Fruit fly (Drosophila melanogaster) whole organism, embryonic: ENCODE results near the gene CG31131.
A peak's percentile ranks its signal among the peaks of the same experiment; 100 is the strongest.

Source experiments
- Aef1 ChIP-seq: fragments of 200-800 bp; sonication (Bioruptor generic); IDR thresholded peaks from 3 replicates; pipeline ENCODE4 v1.3.6; 2022; ENCODE audit warnings: missing biosample characterization, missing genetic modification characterization
- Awh ChIP-seq: fragments of 200-800 bp; sonication (Bioruptor generic); IDR thresholded peaks from 2 replicates; pipeline ENCODE4, ENCODE4 v1.3.6; 2022; ENCODE audit warnings: missing biosample characterization, missing genetic modification characterization
- BtbVII ChIP-seq: fragments of 200-800 bp; sonication (Bioruptor generic); optimal IDR thresholded peaks from 3 replicates; lab custom pipeline; 2017; ENCODE audit warnings: missing biosample characterization, mild to moderate bottlenecking, missing genetic modification characterization
- CG10209 ChIP-seq: fragments of 200-800 bp; sonication (Bioruptor generic); optimal IDR thresholded peaks from 3 replicates; lab custom pipeline; 2017; ENCODE audit warnings: missing biosample characterization, mild to moderate bottlenecking, missing genetic modification characterization, missing genetic modification reagents
- CG10274 ChIP-seq: fragments of 200-800 bp; sonication (Bioruptor generic); optimal IDR thresholded peaks from 3 replicates; lab custom pipeline; 2017; ENCODE audit warnings: missing biosample characterization, mild to moderate bottlenecking, missing genetic modification characterization
- CG10654 ChIP-seq: fragments of 200-800 bp; sonication (Bioruptor generic); optimal IDR thresholded peaks from 2 replicates; lab custom pipeline; 2016; ENCODE audit warnings: missing biosample characterization, missing genetic modification characterization
- CG11247 ChIP-seq: fragments of 200-800 bp; sonication (Bioruptor generic); IDR thresholded peaks from 2 replicates; pipeline ENCODE4 v1.3.6; 2022; ENCODE audit warnings: missing biosample characterization, missing genetic modification characterization
- CG11504 ChIP-seq: fragments of 200-800 bp; sonication (Bioruptor generic); optimal IDR thresholded peaks from 3 replicates; lab custom pipeline; 2019; ENCODE audit warnings: missing biosample characterization, mild to moderate bottlenecking, missing genetic modification characterization, moderate library complexity
- CG12104 ChIP-seq: fragments of 200-800 bp; sonication (Bioruptor generic); optimal IDR thresholded peaks from 3 replicates; lab custom pipeline; 2016; ENCODE audit warnings: missing biosample characterization, missing genetic modification characterization
- CG12659 ChIP-seq: fragments of 200-800 bp; sonication (Bioruptor generic); optimal IDR thresholded peaks from 3 replicates; lab custom pipeline; 2017; ENCODE audit warnings: mild to moderate bottlenecking, missing biosample characterization, missing genetic modification reagents, missing genetic modification characterization
- CG14667 ChIP-seq: fragments of 200-800 bp; sonication (Bioruptor generic); IDR thresholded peaks from 2 replicates; pipeline ENCODE4 v1.3.6; 2022; ENCODE audit warnings: missing biosample characterization, missing genetic modification characterization
- CG17361 ChIP-seq: fragments of 200-800 bp; sonication (Bioruptor generic); IDR thresholded peaks from 3 replicates; pipeline ENCODE4 v1.3.6; 2022; ENCODE audit warnings: missing biosample characterization, missing genetic modification characterization
- CG17612 ChIP-seq: fragments of 200-800 bp; sonication (Bioruptor generic); IDR thresholded peaks from 2 replicates; pipeline ENCODE4 v1.3.6; 2022; ENCODE audit warnings: missing biosample characterization, missing genetic modification characterization
- CG1792 ChIP-seq: fragments of 200-800 bp; sonication (Bioruptor generic); optimal IDR thresholded peaks from 2 replicates; lab custom pipeline; 2016; ENCODE audit warnings: missing biosample characterization, missing genetic modification characterization
- CG30020 ChIP-seq: fragments of 200-800 bp; optimal IDR thresholded peaks from 2 replicates; lab custom pipeline; 2019; ENCODE audit warnings: missing biosample characterization, mild to moderate bottlenecking, missing genetic modification characterization, moderate library complexity
- CG32532 ChIP-seq: fragments of 200-800 bp; sonication (Bioruptor generic); IDR thresholded peaks from 2 replicates; pipeline ENCODE4 v1.3.6; 2022; ENCODE audit warnings: missing biosample characterization, missing genetic modification characterization
- CG3281 ChIP-seq: fragments of 200-800 bp; sonication (Bioruptor generic); optimal IDR thresholded peaks from 3 replicates; lab custom pipeline; 2017; ENCODE audit warnings: missing biosample characterization, mild to moderate bottlenecking, missing genetic modification characterization
- CG33213 ChIP-seq: fragments of 200-800 bp; sonication (Bioruptor generic); optimal IDR thresholded peaks from 3 replicates; lab custom pipeline; 2016; ENCODE audit warnings: missing biosample characterization, missing genetic modification characterization
- CG3838 ChIP-seq: fragments of 200-800 bp; sonication (Bioruptor generic); optimal IDR thresholded peaks from 3 replicates; lab custom pipeline; 2016; ENCODE audit warnings: missing biosample characterization, missing genetic modification characterization
- CG43689 ChIP-seq: fragments of 200-800 bp; sonication (Bioruptor generic); IDR thresholded peaks from 2 replicates; pipeline ENCODE4 v1.3.6; 2022; ENCODE audit warnings: missing biosample characterization, missing genetic modification characterization
- CG5180 ChIP-seq: fragments of 200-800 bp; sonication (Bioruptor generic); optimal IDR thresholded peaks from 3 replicates; lab custom pipeline; 2017; ENCODE audit warnings: missing biosample characterization, missing genetic modification characterization, mild to moderate bottlenecking, moderate library complexity, missing genetic modification reagents
- CG7963 ChIP-seq: fragments of 200-800 bp; sonication (Bioruptor generic); IDR thresholded peaks from 3 replicates; pipeline ENCODE4 v1.3.6; 2022; ENCODE audit warnings: missing biosample characterization, missing genetic modification characterization; ENCODE audit not compliant: partially characterized antibody
- CG8944 ChIP-seq: fragments of 200-800 bp; sonication (Bioruptor generic); optimal IDR thresholded peaks from 3 replicates; lab custom pipeline; 2016; ENCODE audit warnings: missing biosample characterization, missing genetic modification characterization
- CG9797 ChIP-seq: fragments of 200-800 bp; sonication (Bioruptor generic); optimal IDR thresholded peaks from 3 replicates; lab custom pipeline; 2018; ENCODE audit warnings: missing biosample characterization, mild to moderate bottlenecking, missing genetic modification characterization
- Dbx ChIP-seq: fragments of 200-800 bp; sonication (Bioruptor generic); IDR thresholded peaks from 3 replicates; pipeline ENCODE4 v1.3.6; 2022; ENCODE audit warnings: missing biosample characterization, missing genetic modification characterization
- Eip74EF ChIP-seq, 2 experiments: fragments of 200-800 bp in 1 of 2; fragments of >200 bp in 1 of 2; sonication (Bioruptor generic) in 1 of 2; optimal IDR thresholded peaks; 2 replicates each; lab custom pipeline; 2017 to 2019; ENCODE audit warnings: missing biosample characterization in 2 of 2, missing genetic modification characterization in 2 of 2, mild to moderate bottlenecking in 1 of 2, moderate library complexity in 1 of 2
- Ets97D ChIP-seq: fragments of 200-800 bp; sonication (Bioruptor generic); optimal IDR thresholded peaks from 3 replicates; lab custom pipeline; 2016; ENCODE audit warnings: missing biosample characterization, missing genetic modification characterization
- Gsc ChIP-seq: fragments of 200-800 bp; sonication (Bioruptor generic); IDR thresholded peaks from 2 replicates; pipeline ENCODE4 v1.3.6; 2022; ENCODE audit warnings: missing biosample characterization, missing genetic modification characterization
- Hr3 ChIP-seq: fragments of 200-800 bp; sonication (Bioruptor generic); optimal IDR thresholded peaks from 3 replicates; lab custom pipeline; 2016; ENCODE audit warnings: missing biosample characterization, missing genetic modification characterization
- Med ChIP-seq: fragments of 200-800 bp; sonication (Bioruptor generic); peaks from one replicate; lab custom pipeline; 2016; ENCODE audit warnings: missing biosample characterization, missing genetic modification characterization, mild to moderate bottlenecking, inconsistent platforms, moderate library complexity
- Meics ChIP-seq: fragments of 200-800 bp; sonication (Bioruptor generic); optimal IDR thresholded peaks from 2 replicates; lab custom pipeline; 2017; ENCODE audit warnings: missing biosample characterization, mild to moderate bottlenecking, missing genetic modification characterization
- Pdp1 ChIP-seq, 2 experiments: fragments of 200-800 bp; sonication (Bioruptor generic); optimal IDR thresholded peaks; 3 replicates each; lab custom pipeline; 2016; ENCODE audit warnings: missing biosample characterization in 2 of 2, missing genetic modification characterization in 2 of 2, mild to moderate bottlenecking in 1 of 2, moderate library complexity in 1 of 2
- Usf ChIP-seq: fragments of 200-800 bp; sonication (Bioruptor generic); optimal IDR thresholded peaks from 2 replicates; lab custom pipeline; 2017; ENCODE audit warnings: missing genotype, missing biosample characterization, missing genetic modification characterization
- cad ChIP-seq: fragments of >200 bp; optimal IDR thresholded peaks from 2 replicates; lab custom pipeline; 2017; ENCODE audit warnings: missing biosample characterization, missing genetic modification characterization
- cas ChIP-seq: fragments of 200-800 bp; sonication (Bioruptor generic); IDR thresholded peaks from 2 replicates; pipeline ENCODE4 v1.3.6; 2022; ENCODE audit warnings: missing biosample characterization, missing genetic modification characterization
- chn ChIP-seq: fragments of 200-800 bp; sonication (Bioruptor generic); optimal IDR thresholded peaks from 2 replicates; lab custom pipeline; 2016; ENCODE audit warnings: missing biosample characterization, missing genetic modification characterization
- corto ChIP-seq: fragments of 200-800 bp; sonication (Bioruptor generic); optimal IDR thresholded peaks from 2 replicates; lab custom pipeline; 2016; ENCODE audit warnings: missing biosample characterization, mild to moderate bottlenecking, missing genetic modification characterization, moderate library complexity
- dati ChIP-seq: fragments of 200-800 bp; sonication (Bioruptor generic); IDR thresholded peaks from 2 replicates; pipeline ENCODE4 v1.3.6; 2022; ENCODE audit warnings: missing biosample characterization, missing genetic modification characterization
- dmrt99B ChIP-seq: fragments of 200-800 bp; sonication (Bioruptor generic); optimal IDR thresholded peaks from 2 replicates; lab custom pipeline; 2018; ENCODE audit warnings: missing biosample characterization, mild to moderate bottlenecking, missing genetic modification characterization, moderate library complexity
- fd64A ChIP-seq: fragments of 200-800 bp; sonication (Bioruptor generic); optimal IDR thresholded peaks from 3 replicates; lab custom pipeline; 2018; ENCODE audit warnings: missing biosample characterization, mild to moderate bottlenecking, missing genetic modification characterization
- fru ChIP-seq: fragments of >200 bp; optimal IDR thresholded peaks from 2 replicates; lab custom pipeline; 2017
- fu2 ChIP-seq: fragments of 200-800 bp; sonication (Bioruptor generic); optimal IDR thresholded peaks from 2 replicates; lab custom pipeline; 2016; ENCODE audit warnings: missing biosample characterization, missing genetic modification characterization
- gsb-n ChIP-seq: fragments of 200-800 bp; sonication (Bioruptor generic); optimal IDR thresholded peaks from 3 replicates; lab custom pipeline; 2018; ENCODE audit warnings: missing biosample characterization, mild to moderate bottlenecking, missing genetic modification characterization
- hb ChIP-seq: fragments of 200-800 bp; sonication (Bioruptor generic); IDR thresholded peaks from 3 replicates; pipeline ENCODE4 v1.3.6; 2022; ENCODE audit warnings: missing biosample characterization, missing genetic modification characterization; ENCODE audit not compliant: partially characterized antibody
- her ChIP-seq: fragments of 200-800 bp; sonication (Bioruptor generic); optimal IDR thresholded peaks from 2 replicates; lab custom pipeline; 2016; ENCODE audit warnings: missing biosample characterization, missing genetic modification characterization
- luna ChIP-seq: fragments of 200-800 bp; sonication (Bioruptor generic); optimal IDR thresholded peaks from 2 replicates; lab custom pipeline; 2016; ENCODE audit warnings: missing biosample characterization, missing genetic modification characterization
- maf-S ChIP-seq: fragments of 200-800 bp; sonication (Bioruptor generic); optimal IDR thresholded peaks from 2 replicates; lab custom pipeline; 2016; ENCODE audit warnings: missing biosample characterization, missing genetic modification characterization
- prd ChIP-seq, 3 experiments: fragments of >200 bp in 2 of 3; fragments of 200-800 bp in 1 of 3; sonication (Bioruptor generic) in 1 of 3; optimal IDR thresholded peaks in 2 of 3; IDR thresholded peaks in 1 of 3; 2 replicates in 2 of 3; 3 replicates in 1 of 3; pipeline versions ENCODE4 v1.3.6 to Lab custom; 2017 to 2022; ENCODE audit warnings: missing biosample characterization in 1 of 3, missing genetic modification characterization in 1 of 3
- sqz ChIP-seq: fragments of 200-800 bp; sonication (Bioruptor generic); optimal IDR thresholded peaks from 3 replicates; lab custom pipeline; 2018; ENCODE audit warnings: missing biosample characterization, mild to moderate bottlenecking, missing genetic modification characterization
- tll ChIP-seq, 2 experiments: fragments of 200-800 bp in 1 of 2; fragments of >200 bp in 1 of 2; sonication (Bioruptor generic) in 1 of 2; optimal IDR thresholded peaks; 2 replicates each; lab custom pipeline; 2017 to 2019; ENCODE audit warnings: missing biosample characterization in 2 of 2, missing genetic modification characterization in 2 of 2, mild to moderate bottlenecking in 1 of 2, moderate library complexity in 1 of 2
- toy ChIP-seq: fragments of 200-800 bp; sonication (Bioruptor generic); IDR thresholded peaks from 2 replicates; pipeline ENCODE4 v1.3.6; 2022; ENCODE audit warnings: missing biosample characterization, missing genetic modification characterization

CG31131 gene

DNA sequence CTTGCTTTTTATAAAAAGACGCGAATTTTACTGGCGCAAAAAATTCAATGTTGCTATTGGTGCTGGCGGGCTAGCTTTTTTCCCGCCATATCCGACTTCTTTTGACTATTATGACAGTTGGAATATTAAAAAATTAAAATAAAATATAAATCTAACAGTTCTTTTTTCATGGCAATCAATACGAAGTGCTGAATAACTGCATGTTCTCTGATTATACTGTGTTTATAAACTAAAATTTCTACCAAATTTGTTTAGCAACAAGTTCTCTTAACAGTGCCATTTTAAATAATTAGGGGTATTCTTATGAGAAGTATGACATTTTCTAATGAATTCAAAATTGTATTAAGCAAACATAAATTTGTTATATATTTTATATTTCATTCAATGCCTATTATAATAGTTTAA, 43.6 kb downstream of the CG31131 start, which contains the start of gene Boh1 (continued):
- TF ChIP-seq CG10654 (no peak), fd64A (GFP tag; lab: Kevin White, UChicago) (no peak), toy (GFP tag; lab: Robert Waterston, UW) (no peak), maf-S (no peak), prd (optimal IDR thresholded peaks at IDR 0.05; lab: Kevin White, UChicago) (no peak), prd (GFP tag; IDR thresholded peaks at IDR 0.05; lab: Robert Waterston, UW) (no peak), cas (no peak), CG12104 (no peak), CG14667 (GFP tag; lab: Robert Waterston, UW) (no peak), fru (no peak), CG7963 (no peak), CG11247 (GFP tag; lab: Robert Waterston, UW) (no peak), BtbVII (GFP tag; lab: Kevin White, UChicago) (peak; percentile 26), CG3281 (GFP tag; lab: Kevin White, UChicago) (peak; percentile 16), hb (GFP tag; lab: Robert Waterston, UW) (no peak), Usf (GFP tag; lab: Kevin White, UChicago) (no peak), CG32532 (GFP tag; lab: Robert Waterston, UW) (no peak), CG9797 (GFP tag; lab: Kevin White, UChicago) (no peak), CG33213 (GFP tag; lab: Kevin White, UChicago) (peak; percentile 22), CG17361 (GFP tag; lab: Robert Waterston, UW) (peak; percentile 69; the same call in 2 of the 3 replicates), CG1792 (GFP tag; lab: Kevin White, UChicago) (no peak), CG5180 (no peak), sqz (GFP tag; lab: Kevin White, UChicago) (peak; percentile 55), Med (GFP tag; lab: Kevin White, UChicago) (peak; percentile 69), Eip74EF (GFP tag; optimal IDR thresholded peaks at IDR 0.05; lab: Kevin White, UChicago) (peak in 1 of 2 experiments; percentile 12), Hr3 (GFP tag; lab: Kevin White, UChicago) (peak; percentile 12), chn (GFP tag; lab: Kevin White, UChicago) (no peak), Gsc (GFP tag; lab: Robert Waterston, UW) (no peak), CG12659 (GFP tag; lab: Kevin White, UChicago) (peak; percentile 39), CG43689 (no peak), corto (GFP tag; lab: Kevin White, UChicago) (no peak), Dbx (GFP tag; lab: Robert Waterston, UW) (no peak), Meics (GFP tag; lab: Kevin White, UChicago) (peak; percentile 30), fu2 (GFP tag; lab: Kevin White, UChicago) (no peak), CG11504 (tag; lab: Kevin White, UChicago) (peak; percentile 90), Pdp1 (GFP tag; optimal IDR thresholded peaks at IDR 0.05; lab: Kevin White, UChicago) (peak in 1 of 2 experiments; percentile 7), tll (GFP tag; optimal IDR thresholded peaks at IDR 0.05; lab: Kevin White, UChicago) (no peak), CG30020 (tag; lab: Kevin White, UChicago) (peak; percentile 47), cad (no peak), Awh (GFP tag; lab: Robert Waterston, UW) (no peak), Ets97D (peak; percentile 23), gsb-n (peak; percentile 53), CG10274 (GFP tag; lab: Kevin White, UChicago) (no peak), CG3838 (GFP tag; lab: Kevin White, UChicago) (no peak), dati (GFP tag; lab: Robert Waterston, UW) (no peak), Aef1 (GFP tag; lab: Robert Waterston, UW) (no peak), CG8944 (GFP tag; lab: Kevin White, UChicago) (no peak), luna (GFP tag; lab: Kevin White, UChicago) (no peak), her (GFP tag; lab: Kevin White, UChicago) (no peak), dmrt99B (tag; lab: Kevin White, UChicago) (no peak), CG17612 (GFP tag; lab: Robert Waterston, UW) (no peak), CG10209 (GFP tag; lab: Kevin White, UChicago) (no peak)
